Worm (Caenorhabditis elegans) whole organism, L4 larva: ENCODE data around the gene T28D6.3.
A peak's percentile ranks its signal among the peaks of the same experiment; 100 is the strongest.

Experiments used
- F26F4.8 ChIP-seq: fragments of 200-800 bp; sonication (Bioruptor generic); conservative IDR thresholded peaks from 2 replicates; pipeline ENCODE4 v1.3.6; 2022; ENCODE audit warnings: missing genetic modification characterization, missing compliant biosample characterization
- F37D6.2 ChIP-seq: sonication (generic microtip); optimal IDR thresholded peaks from 2 replicates; lab custom pipeline; 2016; ENCODE audit warnings: mild to moderate bottlenecking, missing genetic modification characterization, missing compliant biosample characterization
- F44E2.7 ChIP-seq: fragments of 200-800 bp; sonication (Bioruptor generic); IDR thresholded peaks from 2 replicates; pipeline ENCODE4 v2.1.2; 2022; ENCODE audit warnings: missing genetic modification characterization, missing compliant biosample characterization
- T20F7.1 ChIP-seq: fragments of 200-800 bp; sonication (Bioruptor generic); optimal IDR thresholded peaks from 2 replicates; lab custom pipeline; 2018; ENCODE audit warnings: mild to moderate bottlenecking, missing genetic modification characterization, missing compliant biosample characterization
- ZK337.2 ChIP-seq: fragments of 200-800 bp; sonication (Bioruptor generic); IDR thresholded peaks from 2 replicates; pipeline ENCODE4 v1.3.6; 2022; ENCODE audit warnings: missing genetic modification reagents, missing genetic modification characterization, missing compliant biosample characterization
- ZK546.5 ChIP-seq, 2 experiments: sonication (generic microtip); optimal IDR thresholded peaks; 2 replicates each; lab custom pipeline; 2017; ENCODE audit warnings: missing biosample characterization in 2 of 2, missing genetic modification characterization in 2 of 2
- aha-1 ChIP-seq: fragments of 150-350 bp; peaks from one replicate; lab custom pipeline; 2014; ENCODE audit warnings: missing biosample characterization, missing genetic modification characterization
- ama-1 ChIP-seq: fragments of 150-350 bp; optimal IDR thresholded peaks from 2 replicates; lab custom pipeline; 2014; ENCODE audit warnings: inconsistent platforms, mixed read lengths
- arid-1 ChIP-seq: fragments of 200-800 bp; sonication (Bioruptor generic); conservative IDR thresholded peaks from 2 replicates; pipeline ENCODE4 v1.3.6; 2022; ENCODE audit warnings: missing genetic modification reagents, missing genetic modification characterization, missing compliant biosample characterization
- ceh-32 ChIP-seq: sonication (generic microtip); optimal IDR thresholded peaks from 2 replicates; lab custom pipeline; 2016; ENCODE audit warnings: mild to moderate bottlenecking, missing genetic modification characterization, missing compliant biosample characterization; ENCODE audit not compliant: poor library complexity
- ceh-62 ChIP-seq: sonication (generic microtip); optimal IDR thresholded peaks from 2 replicates; lab custom pipeline; 2017; ENCODE audit warnings: missing biosample characterization, missing genetic modification characterization
- ceh-82 ChIP-seq: sonication (generic microtip); optimal IDR thresholded peaks from 2 replicates; lab custom pipeline; 2017; ENCODE audit warnings: missing biosample characterization, missing genetic modification characterization
- ces-1 ChIP-seq: fragments of 150-350 bp; sonication (generic microtip); optimal IDR thresholded peaks from 4 replicates; lab custom pipeline; 2014; ENCODE audit warnings: missing biosample characterization, missing genetic modification reagents, missing genetic modification characterization
- daf-8 ChIP-seq: fragments of 200-800 bp; sonication (Bioruptor generic); IDR thresholded peaks from 2 replicates; pipeline ENCODE4 v1.3.6; 2022; ENCODE audit warnings: missing genetic modification characterization, missing compliant biosample characterization
- dmd-6 ChIP-seq: fragments of 200-800 bp; sonication (Bioruptor generic); IDR thresholded peaks from 2 replicates; pipeline ENCODE4 v1.3.6; 2022; ENCODE audit warnings: missing genetic modification reagents, missing genetic modification characterization, missing compliant biosample characterization
- dmd-9 ChIP-seq: fragments of 200-800 bp; sonication (Bioruptor generic); IDR thresholded peaks from 2 replicates; pipeline ENCODE4 v1.3.6; 2022; ENCODE audit warnings: missing genetic modification reagents, missing genetic modification characterization, missing compliant biosample characterization
- dpl-1 ChIP-seq: fragments of 150-350 bp; optimal IDR thresholded peaks from 2 replicates; lab custom pipeline; 2014; ENCODE audit warnings: missing biosample characterization, missing genetic modification reagents, missing genetic modification characterization
- duxl-1 ChIP-seq: sonication (generic microtip); optimal IDR thresholded peaks from 2 replicates; lab custom pipeline; 2016; ENCODE audit warnings: mild to moderate bottlenecking, missing genetic modification characterization, moderate library complexity, missing compliant biosample characterization; ENCODE audit not compliant: poor library complexity
- egl-43 ChIP-seq: fragments of 200-800 bp; sonication (Bioruptor generic); IDR thresholded peaks from 2 replicates; pipeline ENCODE4 v1.3.6; 2022; ENCODE audit warnings: missing genetic modification reagents, missing genetic modification characterization, missing compliant biosample characterization
- hif-1 ChIP-seq, 2 experiments: sonication (generic microtip); optimal IDR thresholded peaks; 2 replicates each; lab custom pipeline; 2016 to 2017; ENCODE audit warnings: missing compliant biosample characterization in 2 of 2, missing genetic modification characterization in 2 of 2, missing genetic modification reagents in 2 of 2, missing genotype in 2 of 2, mild to moderate bottlenecking in 1 of 2
- hlh-30 ChIP-seq: sonication (generic microtip); optimal IDR thresholded peaks from 2 replicates; lab custom pipeline; 2017; ENCODE audit warnings: antibody characterized with exemption, mild to moderate bottlenecking, missing genetic modification characterization, missing compliant biosample characterization; ENCODE audit not compliant: insufficient read depth
- hmg-1.1 ChIP-seq: fragments of 200-800 bp; sonication (Bioruptor generic); IDR thresholded peaks from 2 replicates; pipeline ENCODE4 v1.3.6; 2022; ENCODE audit warnings: missing genetic modification reagents, missing genetic modification characterization, missing compliant biosample characterization
- jun-1 ChIP-seq: fragments of 150-350 bp; optimal IDR thresholded peaks from 2 replicates; lab custom pipeline; 2014; ENCODE audit warnings: missing biosample characterization, missing genetic modification reagents, missing genetic modification characterization
- lim-7 ChIP-seq: fragments of 200-800 bp; sonication (Bioruptor generic); IDR thresholded peaks from 2 replicates; pipeline ENCODE4 v1.3.6; 2022; ENCODE audit warnings: missing genetic modification characterization, missing compliant biosample characterization
- lin-1 ChIP-seq: fragments of 200-800 bp; sonication (Bioruptor generic); IDR thresholded peaks from 2 replicates; pipeline ENCODE4 v1.3.6; 2022; ENCODE audit warnings: missing genetic modification reagents, missing genetic modification characterization, missing compliant biosample characterization
- lin-38 ChIP-seq: fragments of 200-800 bp; sonication (Bioruptor generic); IDR thresholded peaks from 2 replicates; pipeline ENCODE4 v1.3.6; 2022; ENCODE audit warnings: missing genetic modification reagents, missing genetic modification characterization, missing compliant biosample characterization
- madf-5 ChIP-seq, 2 experiments: fragments of 200-800 bp; sonication (Bioruptor generic); IDR thresholded peaks; 2 replicates each; pipeline ENCODE4 v1.3.6; 2022; ENCODE audit warnings: missing compliant biosample characterization in 2 of 2, missing genetic modification characterization in 2 of 2
- madf-9 ChIP-seq: fragments of 200-800 bp; sonication (Bioruptor generic); conservative IDR thresholded peaks from 2 replicates; pipeline ENCODE4 v1.3.6; 2022; ENCODE audit warnings: missing genetic modification reagents, missing genetic modification characterization, missing compliant biosample characterization
- mdl-1 ChIP-seq, 2 experiments: fragments of 150-350 bp in 1 of 2; sonication (generic microtip) in 1 of 2; optimal IDR thresholded peaks; 2 replicates each; lab custom pipeline; 2014 to 2017; ENCODE audit warnings: missing biosample characterization in 2 of 2, missing genetic modification characterization in 2 of 2
- mdt-29 ChIP-seq: fragments of 200-800 bp; sonication (Bioruptor generic); IDR thresholded peaks from 2 replicates; pipeline ENCODE4 v1.3.6; 2022; ENCODE audit warnings: missing genetic modification reagents, missing genetic modification characterization, missing compliant biosample characterization
- mxl-2 ChIP-seq: fragments of 200-800 bp; sonication (Bioruptor generic); conservative IDR thresholded peaks from 2 replicates; pipeline ENCODE4 v1.3.6; 2022; ENCODE audit warnings: missing genetic modification reagents, missing genetic modification characterization, missing compliant biosample characterization
- mxl-3 ChIP-seq: fragments of 200-800 bp; sonication (Bioruptor generic); optimal IDR thresholded peaks from 2 replicates; lab custom pipeline; 2018; ENCODE audit warnings: mild to moderate bottlenecking, missing genetic modification characterization, missing compliant biosample characterization
- nhr-102 ChIP-seq: sonication (generic microtip); optimal IDR thresholded peaks from 2 replicates; lab custom pipeline; 2016; ENCODE audit warnings: mild to moderate bottlenecking, missing genetic modification characterization, moderate library complexity, missing compliant biosample characterization
- nhr-111 ChIP-seq: fragments of 200-800 bp; sonication (Bioruptor generic); optimal IDR thresholded peaks from 2 replicates; lab custom pipeline; 2018; ENCODE audit warnings: mild to moderate bottlenecking, missing genetic modification characterization, missing compliant biosample characterization
- nhr-237 ChIP-seq: sonication (generic microtip); optimal IDR thresholded peaks from 2 replicates; lab custom pipeline; 2017; ENCODE audit warnings: missing biosample characterization, missing genetic modification characterization
- nhr-25 ChIP-seq: sonication (generic microtip); optimal IDR thresholded peaks from 2 replicates; lab custom pipeline; 2017; ENCODE audit warnings: missing genetic modification characterization, mild to moderate bottlenecking, missing compliant biosample characterization, antibody characterized with exemption, moderate library complexity, borderline replicate concordance; ENCODE audit not compliant: insufficient read depth
- nhr-28 ChIP-seq: fragments of 150-350 bp; optimal IDR thresholded peaks from 2 replicates; lab custom pipeline; 2014; ENCODE audit warnings: missing biosample characterization, missing genetic modification characterization
- nhr-41 ChIP-seq: fragments of 200-800 bp; sonication (Bioruptor generic); IDR thresholded peaks from 2 replicates; pipeline ENCODE4 v1.3.6; 2022; ENCODE audit warnings: missing genetic modification reagents, missing genetic modification characterization, missing compliant biosample characterization
- nhr-76 ChIP-seq: fragments of 150-350 bp; optimal IDR thresholded peaks from 2 replicates; lab custom pipeline; 2014; ENCODE audit warnings: missing biosample characterization, missing genetic modification characterization
- nhr-77 ChIP-seq: fragments of 150-350 bp; optimal IDR thresholded peaks from 2 replicates; lab custom pipeline; 2014; ENCODE audit warnings: missing biosample characterization, missing genetic modification characterization
- php-3 ChIP-seq: fragments of 200-800 bp; sonication (Bioruptor generic); IDR thresholded peaks from 2 replicates; pipeline ENCODE4 v1.3.6; 2022; ENCODE audit warnings: missing genetic modification reagents, missing genetic modification characterization, missing compliant biosample characterization
- pqm-1 ChIP-seq: sonication (generic microtip); optimal IDR thresholded peaks from 2 replicates; lab custom pipeline; 2017; ENCODE audit warnings: missing biosample characterization, missing genetic modification characterization
- set-16 ChIP-seq: fragments of 200-800 bp; sonication (Bioruptor generic); IDR thresholded peaks from 2 replicates; pipeline ENCODE4 v1.3.6; 2022; ENCODE audit warnings: missing genetic modification reagents, missing genetic modification characterization, missing compliant biosample characterization
- skn-1 ChIP-seq: fragments of 150-350 bp; optimal IDR thresholded peaks from 2 replicates; lab custom pipeline; 2014; ENCODE audit warnings: missing biosample characterization, missing genetic modification characterization
- snpc-1.2 ChIP-seq: fragments of 200-800 bp; sonication (Bioruptor generic); IDR thresholded peaks from 2 replicates; pipeline ENCODE4 v1.3.6; 2022; ENCODE audit warnings: missing genetic modification reagents, missing genetic modification characterization, missing compliant biosample characterization
- snpc-4 ChIP-seq: fragments of 150-350 bp; optimal IDR thresholded peaks from 2 replicates; lab custom pipeline; 2014; ENCODE audit warnings: missing biosample characterization, missing genetic modification characterization
- spr-1 ChIP-seq: sonication (generic microtip); optimal IDR thresholded peaks from 2 replicates; lab custom pipeline; 2016; ENCODE audit warnings: mild to moderate bottlenecking, missing genetic modification characterization, missing compliant biosample characterization
- tra-1 ChIP-seq: fragments of 200-800 bp; sonication (Bioruptor generic); IDR thresholded peaks from 2 replicates; pipeline ENCODE4 v1.3.6; 2022; ENCODE audit warnings: missing genetic modification reagents, missing genetic modification characterization, missing compliant biosample characterization
- unc-39 ChIP-seq: sonication (generic microtip); optimal IDR thresholded peaks from 2 replicates; lab custom pipeline; 2017; ENCODE audit warnings: missing biosample characterization, missing genetic modification characterization
- unc-62 ChIP-seq, 3 experiments: fragments of 150-350 bp in 1 of 3; sonication (generic microtip); optimal IDR thresholded peaks in 2 of 3; peaks in 1 of 3; 1 replicate in 1 of 3; 2 replicates in 2 of 3; lab custom pipeline; 2014 to 2017; ENCODE audit warnings: missing biosample characterization in 3 of 3, missing genetic modification characterization in 3 of 3, missing genetic modification reagents in 3 of 3, missing genotype in 1 of 3
- zag-1 ChIP-seq: fragments of 150-350 bp; optimal IDR thresholded peaks from 2 replicates; lab custom pipeline; 2014; ENCODE audit warnings: missing biosample characterization, missing genetic modification characterization

The T28D6.3 gene

ce11 chrIII:11352840-11353239 is 13.7 kb upstream of the T28D6.3 start:
- no peak for TF ChIP-seq ZK546.5 (tag; optimal IDR thresholded peaks at IDR 0.05; lab: Kevin White, UChicago)
- TF ChIP-seq nhr-76 (tag; lab: Kevin White, UChicago): no peak
- TF ChIP-seq F44E2.7 (GFP tag; lab: Robert Waterston, UW): no peak
- TF ChIP-seq mxl-3: no peak
- no peak for TF ChIP-seq madf-9 (GFP tag; lab: Robert Waterston, UW)
- TF ChIP-seq egl-43: peak; percentile 75
- TF ChIP-seq dmd-6 (GFP tag; lab: Robert Waterston, UW): peak; percentile 19; the same call in 1 of the 2 replicates
- TF ChIP-seq nhr-77 (tag; lab: Kevin White, UChicago): no peak
- TF ChIP-seq nhr-237 (tag; lab: Kevin White, UChicago): no peak
- TF ChIP-seq nhr-111 (GFP tag; lab: Kevin White, UChicago): peak; percentile 53
- peak; percentile 45 for TF ChIP-seq hlh-30 (tag; lab: Kevin White, UChicago)
- no peak for TF ChIP-seq snpc-4
- no peak for TF ChIP-seq mxl-2 (GFP tag; lab: Robert Waterston, UW)
- TF ChIP-seq dmd-9: 0 out of 2 replicates have a peak, but pooled peaks have one; percentile 34
- no peak for TF ChIP-seq duxl-1 (tag; lab: Kevin White, UChicago)
- no peak for TF ChIP-seq set-16 (GFP tag; lab: Robert Waterston, UW)
- no peak for TF ChIP-seq hif-1 (tag; optimal IDR thresholded peaks at IDR 0.05; lab: Kevin White, UChicago)
- TF ChIP-seq daf-8 (GFP tag; lab: Robert Waterston, UW): no peak
- TF ChIP-seq snpc-1.2 (GFP tag; lab: Robert Waterston, UW): no peak
- no peak for TF ChIP-seq dpl-1 (GFP tag; lab: Kevin White, UChicago)
- TF ChIP-seq madf-5 (GFP tag; IDR thresholded peaks at IDR 0.05; lab: Robert Waterston, UW): peak in 1 of 2 experiments; percentile 57; a peak in 1 of 4 replicates
- no peak for TF ChIP-seq spr-1 (tag; lab: Kevin White, UChicago)
- TF ChIP-seq lin-1 (GFP tag; lab: Robert Waterston, UW): no peak
- TF ChIP-seq nhr-28 (tag; lab: Kevin White, UChicago): peak; percentile 2
- no peak for TF ChIP-seq zag-1 (tag; lab: Kevin White, UChicago)
- TF ChIP-seq nhr-102: no peak
- TF ChIP-seq jun-1: no peak
- no peak for TF ChIP-seq ceh-82 (tag; lab: Kevin White, UChicago)
- TF ChIP-seq unc-39 (tag; lab: Kevin White, UChicago): no peak
- TF ChIP-seq T20F7.1 (GFP tag; lab: Kevin White, UChicago): no peak
- TF ChIP-seq nhr-25: no peak
- peak; percentile 59; the same call in 1 of the 2 replicates for TF ChIP-seq hmg-1.1 (GFP tag; lab: Robert Waterston, UW)
- peak; percentile 82 for TF ChIP-seq arid-1
- peak; percentile 85 for TF ChIP-seq aha-1 (tag; lab: Kevin White, UChicago)
- no peak for TF ChIP-seq F26F4.8 (GFP tag; lab: Robert Waterston, UW)
- TF ChIP-seq nhr-41 (GFP tag; lab: Robert Waterston, UW): no peak
- TF ChIP-seq unc-62 (GFP tag; optimal IDR thresholded peaks at IDR 0.05 in 1 of 2; lab: Kevin White, UChicago): no peak
- no peak for TF ChIP-seq unc-62 (tag; optimal IDR thresholded peaks at IDR 0.05; lab: Kevin White, UChicago)
- no peak for TF ChIP-seq mdl-1 (tag; optimal IDR thresholded peaks at IDR 0.05; lab: Kevin White, UChicago)
- TF ChIP-seq lin-38 (GFP tag; lab: Robert Waterston, UW): peak; percentile 59
- peak; percentile 83 for TF ChIP-seq lim-7 (GFP tag; lab: Robert Waterston, UW)
- TF ChIP-seq ceh-62: no peak
- no peak for TF ChIP-seq ces-1
- no peak for TF ChIP-seq ama-1 (lab: Kevin White, UChicago)
- no peak for TF ChIP-seq ceh-32
- no peak for TF ChIP-seq pqm-1 (tag; lab: Kevin White, UChicago)
- TF ChIP-seq skn-1: no peak
- 0 out of 2 replicates have a peak, but pooled peaks have one; percentile 20 for TF ChIP-seq mdt-29 (GFP tag; lab: Robert Waterston, UW)
- TF ChIP-seq php-3 (GFP tag; lab: Robert Waterston, UW): no peak
- no peak for TF ChIP-seq F37D6.2 (tag; lab: Kevin White, UChicago)
- 0 out of 2 replicates have a peak, but pooled peaks have one; percentile 29 for TF ChIP-seq ZK337.2
- TF ChIP-seq tra-1 (GFP tag; lab: Robert Waterston, UW): no peak
